Worm (Caenorhabditis elegans) whole organism, L4 larva: ENCODE results near the gene nspc-7.

Source experiments
- F37D6.2 ChIP-seq: sonication (generic microtip); optimal IDR thresholded peaks from 2 replicates; lab custom pipeline; 2016; ENCODE audit warnings: mild to moderate bottlenecking, missing genetic modification characterization, missing compliant biosample characterization
- F44E2.7 ChIP-seq: fragments of 200-800 bp; sonication (Bioruptor generic); IDR thresholded peaks from 2 replicates; pipeline ENCODE4 v2.1.2; 2022; ENCODE audit warnings: missing genetic modification characterization, missing compliant biosample characterization
- F49E8.2 ChIP-seq: sonication (generic microtip); optimal IDR thresholded peaks from 2 replicates; lab custom pipeline; 2016; ENCODE audit warnings: missing compliant biosample characterization, mild to moderate bottlenecking, missing genetic modification characterization, borderline replicate concordance
- R02D3.7 ChIP-seq: fragments of 150-350 bp; sonication (generic microtip); optimal IDR thresholded peaks from 3 replicates; lab custom pipeline; 2014; ENCODE audit warnings: missing biosample characterization, missing genetic modification characterization
- T26A8.4 ChIP-seq: fragments of 200-800 bp; sonication (Bioruptor generic); IDR thresholded peaks from 2 replicates; pipeline ENCODE4 v1.3.6; 2022; ENCODE audit warnings: missing genetic modification characterization, missing compliant biosample characterization
- Y48G9A.11 ChIP-seq: fragments of 200-800 bp; sonication (Bioruptor generic); IDR thresholded peaks from 2 replicates; pipeline ENCODE4 v1.3.6; 2022; ENCODE audit warnings: missing genetic modification reagents, missing genetic modification characterization, missing compliant biosample characterization
- Y75B8A.6 ChIP-seq: fragments of 200-800 bp; sonication (Bioruptor generic); IDR thresholded peaks from 2 replicates; pipeline ENCODE4 v1.3.6; 2022; ENCODE audit warnings: missing genetic modification reagents, missing genetic modification characterization, missing compliant biosample characterization
- aha-1 ChIP-seq: fragments of 150-350 bp; peaks from one replicate; lab custom pipeline; 2014; ENCODE audit warnings: missing biosample characterization, missing genetic modification characterization
- ama-1 ChIP-seq: fragments of 150-350 bp; optimal IDR thresholded peaks from 2 replicates; lab custom pipeline; 2014; ENCODE audit warnings: inconsistent platforms, mixed read lengths
- ceh-20 ChIP-seq: fragments of 200-800 bp; sonication (Bioruptor generic); IDR thresholded peaks from 2 replicates; pipeline ENCODE4 v1.3.6; 2022; ENCODE audit warnings: missing genetic modification reagents, missing genetic modification characterization, missing compliant biosample characterization
- ceh-44 ChIP-seq: fragments of 200-800 bp; sonication (Bioruptor generic); IDR thresholded peaks from 2 replicates; pipeline ENCODE4 v1.3.6; 2022; ENCODE audit warnings: missing genetic modification reagents, missing genetic modification characterization, missing compliant biosample characterization
- ceh-62 ChIP-seq: sonication (generic microtip); optimal IDR thresholded peaks from 2 replicates; lab custom pipeline; 2017; ENCODE audit warnings: missing biosample characterization, missing genetic modification characterization
- daf-16 ChIP-seq, 3 experiments: sonication (generic microtip); optimal IDR thresholded peaks; 2 replicates each; lab custom pipeline; 2016 to 2017; ENCODE audit warnings: missing genetic modification characterization in 3 of 3, missing genetic modification reagents in 3 of 3, mild to moderate bottlenecking in 2 of 3, missing compliant biosample characterization in 2 of 3, missing biosample characterization in 1 of 3, moderate library complexity in 1 of 3
- dmd-8 ChIP-seq: fragments of 200-800 bp; sonication (Bioruptor generic); IDR thresholded peaks from 2 replicates; pipeline ENCODE4 v1.3.6; 2022; ENCODE audit warnings: missing genetic modification characterization, missing compliant biosample characterization
- egl-43 ChIP-seq: fragments of 200-800 bp; sonication (Bioruptor generic); IDR thresholded peaks from 2 replicates; pipeline ENCODE4 v1.3.6; 2022; ENCODE audit warnings: missing genetic modification reagents, missing genetic modification characterization, missing compliant biosample characterization
- fos-1 ChIP-seq: fragments of 150-350 bp; optimal IDR thresholded peaks from 2 replicates; lab custom pipeline; 2014; ENCODE audit warnings: missing biosample characterization, missing genetic modification characterization
- hif-1 ChIP-seq, 2 experiments: sonication (generic microtip); optimal IDR thresholded peaks; 2 replicates each; lab custom pipeline; 2016 to 2017; ENCODE audit warnings: missing compliant biosample characterization in 2 of 2, missing genetic modification characterization in 2 of 2, missing genetic modification reagents in 2 of 2, missing genotype in 2 of 2, mild to moderate bottlenecking in 1 of 2
- hlh-30 ChIP-seq: sonication (generic microtip); optimal IDR thresholded peaks from 2 replicates; lab custom pipeline; 2017; ENCODE audit warnings: antibody characterized with exemption, mild to moderate bottlenecking, missing genetic modification characterization, missing compliant biosample characterization; ENCODE audit not compliant: insufficient read depth
- lin-1 ChIP-seq: fragments of 200-800 bp; sonication (Bioruptor generic); IDR thresholded peaks from 2 replicates; pipeline ENCODE4 v1.3.6; 2022; ENCODE audit warnings: missing genetic modification reagents, missing genetic modification characterization, missing compliant biosample characterization
- lin-13 ChIP-seq: fragments of 150-350 bp; optimal IDR thresholded peaks from 2 replicates; lab custom pipeline; 2014; ENCODE audit warnings: missing biosample characterization, missing genetic modification reagents, missing genetic modification characterization
- lin-15B ChIP-seq: fragments of 150-350 bp; sonication (generic microtip); optimal IDR thresholded peaks from 3 replicates; lab custom pipeline; 2014; ENCODE audit warnings: missing biosample characterization, missing genetic modification characterization
- lin-38 ChIP-seq: fragments of 200-800 bp; sonication (Bioruptor generic); IDR thresholded peaks from 2 replicates; pipeline ENCODE4 v1.3.6; 2022; ENCODE audit warnings: missing genetic modification reagents, missing genetic modification characterization, missing compliant biosample characterization
- lin-39 ChIP-seq: fragments of 150-350 bp; optimal IDR thresholded peaks from 2 replicates; lab custom pipeline; 2014; ENCODE audit warnings: missing biosample characterization, missing genetic modification reagents, missing genetic modification characterization
- lir-3 ChIP-seq: sonication (generic microtip); optimal IDR thresholded peaks from 2 replicates; lab custom pipeline; 2016; ENCODE audit warnings: mild to moderate bottlenecking, missing genetic modification characterization, missing compliant biosample characterization
- lsy-2 ChIP-seq, 2 experiments: fragments of 150-350 bp in 1 of 2; sonication (generic microtip) in 1 of 2; optimal IDR thresholded peaks; 2 replicates each; lab custom pipeline; 2014 to 2017; ENCODE audit warnings: missing biosample characterization in 2 of 2, missing genetic modification characterization in 2 of 2
- madf-9 ChIP-seq: fragments of 200-800 bp; sonication (Bioruptor generic); conservative IDR thresholded peaks from 2 replicates; pipeline ENCODE4 v1.3.6; 2022; ENCODE audit warnings: missing genetic modification reagents, missing genetic modification characterization, missing compliant biosample characterization
- mdl-1 ChIP-seq, 2 experiments: fragments of 150-350 bp in 1 of 2; sonication (generic microtip) in 1 of 2; optimal IDR thresholded peaks; 2 replicates each; lab custom pipeline; 2014 to 2017; ENCODE audit warnings: missing biosample characterization in 2 of 2, missing genetic modification characterization in 2 of 2
- mdt-29 ChIP-seq: fragments of 200-800 bp; sonication (Bioruptor generic); IDR thresholded peaks from 2 replicates; pipeline ENCODE4 v1.3.6; 2022; ENCODE audit warnings: missing genetic modification reagents, missing genetic modification characterization, missing compliant biosample characterization
- mep-1 ChIP-seq: fragments of 150-350 bp; sonication (generic microtip); optimal IDR thresholded peaks from 3 replicates; lab custom pipeline; 2014; ENCODE audit warnings: missing biosample characterization, missing genetic modification characterization
- mes-2 ChIP-seq: sonication (generic microtip); optimal IDR thresholded peaks from 2 replicates; lab custom pipeline; 2016; ENCODE audit warnings: missing genotype, mild to moderate bottlenecking, missing genetic modification characterization, missing compliant biosample characterization; ENCODE audit not compliant: poor library complexity, severe bottlenecking
- mxl-2 ChIP-seq: fragments of 200-800 bp; sonication (Bioruptor generic); conservative IDR thresholded peaks from 2 replicates; pipeline ENCODE4 v1.3.6; 2022; ENCODE audit warnings: missing genetic modification reagents, missing genetic modification characterization, missing compliant biosample characterization
- nhr-10 ChIP-seq: fragments of 150-350 bp; optimal IDR thresholded peaks from 2 replicates; lab custom pipeline; 2014; ENCODE audit warnings: missing biosample characterization, missing genetic modification characterization
- nhr-111 ChIP-seq: fragments of 200-800 bp; sonication (Bioruptor generic); optimal IDR thresholded peaks from 2 replicates; lab custom pipeline; 2018; ENCODE audit warnings: mild to moderate bottlenecking, missing genetic modification characterization, missing compliant biosample characterization
- nhr-237 ChIP-seq: sonication (generic microtip); optimal IDR thresholded peaks from 2 replicates; lab custom pipeline; 2017; ENCODE audit warnings: missing biosample characterization, missing genetic modification characterization
- nhr-25 ChIP-seq: sonication (generic microtip); optimal IDR thresholded peaks from 2 replicates; lab custom pipeline; 2017; ENCODE audit warnings: missing genetic modification characterization, mild to moderate bottlenecking, missing compliant biosample characterization, antibody characterized with exemption, moderate library complexity, borderline replicate concordance; ENCODE audit not compliant: insufficient read depth
- nhr-28 ChIP-seq: fragments of 150-350 bp; optimal IDR thresholded peaks from 2 replicates; lab custom pipeline; 2014; ENCODE audit warnings: missing biosample characterization, missing genetic modification characterization
- nhr-42 ChIP-seq: fragments of 200-800 bp; sonication (Bioruptor generic); IDR thresholded peaks from 2 replicates; pipeline ENCODE4 v1.3.6; 2022; ENCODE audit warnings: missing genetic modification characterization, missing compliant biosample characterization
- nhr-48 ChIP-seq: sonication (generic microtip); optimal IDR thresholded peaks from 2 replicates; lab custom pipeline; 2016; ENCODE audit warnings: mild to moderate bottlenecking, missing genetic modification characterization, missing compliant biosample characterization
- nhr-6 ChIP-seq: fragments of 150-350 bp; optimal IDR thresholded peaks from 2 replicates; lab custom pipeline; 2014; ENCODE audit warnings: missing biosample characterization, missing genetic modification characterization
- pqm-1 ChIP-seq: sonication (generic microtip); optimal IDR thresholded peaks from 2 replicates; lab custom pipeline; 2017; ENCODE audit warnings: missing biosample characterization, missing genetic modification characterization
- saeg-2 ChIP-seq: fragments of 200-800 bp; sonication (Bioruptor generic); IDR thresholded peaks from 2 replicates; pipeline ENCODE4 v1.3.6; 2022; ENCODE audit warnings: missing genetic modification reagents, missing genetic modification characterization, missing compliant biosample characterization
- sdz-12 ChIP-seq: fragments of 200-800 bp; sonication (Bioruptor generic); optimal IDR thresholded peaks from 2 replicates; lab custom pipeline; 2018; ENCODE audit warnings: mild to moderate bottlenecking, missing genetic modification characterization, missing compliant biosample characterization
- spr-1 ChIP-seq: sonication (generic microtip); optimal IDR thresholded peaks from 2 replicates; lab custom pipeline; 2016; ENCODE audit warnings: mild to moderate bottlenecking, missing genetic modification characterization, missing compliant biosample characterization
- unc-39 ChIP-seq: sonication (generic microtip); optimal IDR thresholded peaks from 2 replicates; lab custom pipeline; 2017; ENCODE audit warnings: missing biosample characterization, missing genetic modification characterization
- unc-62 ChIP-seq, 3 experiments: fragments of 150-350 bp in 1 of 3; sonication (generic microtip); optimal IDR thresholded peaks in 2 of 3; peaks in 1 of 3; 1 replicate in 1 of 3; 2 replicates in 2 of 3; lab custom pipeline; 2014 to 2017; ENCODE audit warnings: missing biosample characterization in 3 of 3, missing genetic modification characterization in 3 of 3, missing genetic modification reagents in 3 of 3, missing genotype in 1 of 3
- zag-1 ChIP-seq: fragments of 150-350 bp; optimal IDR thresholded peaks from 2 replicates; lab custom pipeline; 2014; ENCODE audit warnings: missing biosample characterization, missing genetic modification characterization
- zip-11 ChIP-seq: fragments of 200-800 bp; sonication (Bioruptor generic); IDR thresholded peaks from 2 replicates; pipeline ENCODE4 v1.3.6; 2022; ENCODE audit warnings: missing genetic modification characterization, missing compliant biosample characterization
- zip-2 ChIP-seq: fragments of 150-350 bp; optimal IDR thresholded peaks from 2 replicates; lab custom pipeline; 2014; ENCODE audit warnings: missing biosample characterization, missing genetic modification characterization
- ztf-7 ChIP-seq: fragments of 150-350 bp; optimal IDR thresholded peaks from 2 replicates; lab custom pipeline; 2014; ENCODE audit warnings: missing biosample characterization, missing genetic modification characterization

Gene nspc-7

ce11 chrX:8567823-8568314 lies 26.2 kb downstream of the nspc-7 start (continued):
- TF ChIP-seq lin-39: no peak

DNA sequence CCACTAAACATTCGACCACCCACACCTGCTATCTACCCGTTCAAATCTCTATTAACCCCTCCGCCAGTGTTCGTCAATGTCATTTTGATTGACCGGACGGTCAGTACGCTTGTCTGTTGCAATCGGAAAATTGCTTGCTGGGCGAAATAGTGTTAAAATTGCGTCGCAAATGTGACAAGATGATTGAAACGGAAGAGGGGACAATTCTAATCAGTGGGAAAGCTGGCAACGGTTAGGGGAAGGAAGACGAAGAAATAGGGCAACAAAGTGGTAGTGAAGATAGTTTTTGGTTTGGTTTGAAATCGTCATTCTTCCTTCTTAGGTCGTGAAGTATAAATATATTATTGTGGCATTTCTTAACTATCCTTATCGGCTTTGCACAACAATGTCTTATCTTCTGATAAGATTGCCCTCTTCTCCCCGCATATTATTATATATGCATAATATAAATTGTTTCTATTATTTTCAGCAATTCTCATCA lies 26.8 kb downstream of the nspc-7 start:
- no peak for TF ChIP-seq aha-1 (tag; lab: Kevin White, UChicago)
- no peak for TF ChIP-seq nhr-111 (GFP tag; lab: Kevin White, UChicago)
- TF ChIP-seq ceh-62: no peak
- TF ChIP-seq dmd-8 (GFP tag; lab: Robert Waterston, UW): no peak
- TF ChIP-seq lin-1 (GFP tag; lab: Robert Waterston, UW): no peak
- no peak for TF ChIP-seq R02D3.7 (tag; lab: Kevin White, UChicago)
- no peak for TF ChIP-seq nhr-237 (tag; lab: Kevin White, UChicago)
- no peak for TF ChIP-seq nhr-10 (tag; lab: Kevin White, UChicago)
- TF ChIP-seq mxl-2 (GFP tag; lab: Robert Waterston, UW): no peak
- TF ChIP-seq ama-1 (lab: Kevin White, UChicago): no peak
- TF ChIP-seq F37D6.2 (tag; lab: Kevin White, UChicago): no peak
- no peak for TF ChIP-seq Y48G9A.11 (GFP tag; lab: Robert Waterston, UW)
- no peak for TF ChIP-seq lsy-2 (tag; optimal IDR thresholded peaks at IDR 0.05; lab: Kevin White, UChicago)
- peak in 1 of 2 experiments; percentile 96 for TF ChIP-seq unc-62 (GFP tag; optimal IDR thresholded peaks at IDR 0.05 in 1 of 2; lab: Kevin White, UChicago)
- no peak for TF ChIP-seq unc-62 (tag; optimal IDR thresholded peaks at IDR 0.05; lab: Kevin White, UChicago)
- no peak for TF ChIP-seq mep-1 (tag; lab: Kevin White, UChicago)
- TF ChIP-seq lin-39: no peak
- 0 out of 2 replicates have a peak, but pooled peaks have one; percentile 27 for TF ChIP-seq ceh-20 (GFP tag; lab: Robert Waterston, UW)
- TF ChIP-seq lin-38: no peak
- no peak for TF ChIP-seq F44E2.7 (GFP tag; lab: Robert Waterston, UW)
- TF ChIP-seq lin-15B: no peak
- no peak for TF ChIP-seq lir-3
- TF ChIP-seq nhr-48 (tag; lab: Kevin White, UChicago): no peak
- TF ChIP-seq nhr-6: no peak
- TF ChIP-seq mdl-1 (tag; optimal IDR thresholded peaks at IDR 0.05; lab: Kevin White, UChicago): no peak
- TF ChIP-seq Y75B8A.6: no peak
- TF ChIP-seq nhr-25 (tag; lab: Kevin White, UChicago): no peak
- TF ChIP-seq pqm-1 (tag; lab: Kevin White, UChicago): peak; percentile 65
- no peak for TF ChIP-seq hif-1 (tag; optimal IDR thresholded peaks at IDR 0.05; lab: Kevin White, UChicago)
- no peak for TF ChIP-seq zip-2 (tag; lab: Kevin White, UChicago)
- TF ChIP-seq zip-11 (GFP tag; lab: Robert Waterston, UW): no peak
- no peak for TF ChIP-seq unc-39 (tag; lab: Kevin White, UChicago)
- TF ChIP-seq sdz-12 (GFP tag; lab: Kevin White, UChicago): no peak
- no peak for TF ChIP-seq lin-13 (GFP tag; lab: Kevin White, UChicago)
- TF ChIP-seq mdt-29 (GFP tag; lab: Robert Waterston, UW): no peak
- no peak for TF ChIP-seq zag-1
- peak; percentile 57 for TF ChIP-seq nhr-28
- TF ChIP-seq madf-9 (GFP tag; lab: Robert Waterston, UW): no peak
- TF ChIP-seq ceh-44 (GFP tag; lab: Robert Waterston, UW): no peak
- TF ChIP-seq nhr-42: no peak
- no peak for TF ChIP-seq T26A8.4 (GFP tag; lab: Robert Waterston, UW)
- no peak for TF ChIP-seq mes-2 (tag; lab: Kevin White, UChicago)
- TF ChIP-seq hlh-30 (tag; lab: Kevin White, UChicago): no peak
- TF ChIP-seq saeg-2 (GFP tag; lab: Robert Waterston, UW): no peak
- TF ChIP-seq egl-43 (GFP tag; lab: Robert Waterston, UW): no peak
- no peak for TF ChIP-seq spr-1 (tag; lab: Kevin White, UChicago)
- TF ChIP-seq ztf-7: no peak
- no peak for TF ChIP-seq fos-1 (tag; lab: Kevin White, UChicago)
- TF ChIP-seq daf-16 (GFP tag; optimal IDR thresholded peaks at IDR 0.05; lab: Kevin White, UChicago): no peak
- peak; percentile 60 for TF ChIP-seq daf-16 (tag; optimal IDR thresholded peaks at IDR 0.05; lab: Kevin White, UChicago)
- TF ChIP-seq F49E8.2 (tag; lab: Kevin White, UChicago): no peak
